Fruit fly (Drosophila melanogaster) whole organism, embryonic: ENCODE measurements around the gene shv.

ENCODE experiments used
- Adf1 ChIP-seq: fragments of 200-800 bp; sonication (Bioruptor generic); IDR thresholded peaks from 2 replicates; pipeline ENCODE4 v1.3.6; 2022; ENCODE audit warnings: missing biosample characterization, missing genetic modification characterization
- Awh ChIP-seq: fragments of 200-800 bp; sonication (Bioruptor generic); IDR thresholded peaks from 2 replicates; pipeline ENCODE4, ENCODE4 v1.3.6; 2022; ENCODE audit warnings: missing biosample characterization, missing genetic modification characterization
- CG10543 ChIP-seq: fragments of 200-800 bp; sonication (Bioruptor generic); optimal IDR thresholded peaks from 3 replicates; lab custom pipeline; 2017; ENCODE audit warnings: missing biosample characterization, mild to moderate bottlenecking, missing genetic modification characterization, moderate library complexity
- CG10654 ChIP-seq: fragments of 200-800 bp; sonication (Bioruptor generic); optimal IDR thresholded peaks from 2 replicates; lab custom pipeline; 2016; ENCODE audit warnings: missing biosample characterization, missing genetic modification characterization
- CG11093 ChIP-seq: fragments of 200-800 bp; sonication (Bioruptor generic); IDR thresholded peaks from 3 replicates; pipeline ENCODE4 v1.3.6; 2022; ENCODE audit warnings: missing biosample characterization, missing genetic modification characterization
- CG13287 ChIP-seq: fragments of 200-800 bp; sonication (Bioruptor generic); IDR thresholded peaks from 2 replicates; pipeline ENCODE4 v1.3.6; 2022; ENCODE audit warnings: missing biosample characterization, missing genetic modification characterization; ENCODE audit not compliant: partially characterized antibody
- CG13424 ChIP-seq: fragments of 200-800 bp; sonication (Bioruptor generic); optimal IDR thresholded peaks from 2 replicates; lab custom pipeline; 2019; ENCODE audit warnings: missing biosample characterization, mild to moderate bottlenecking, missing genetic modification characterization, moderate library complexity
- CG1529 ChIP-seq: fragments of 200-800 bp; sonication (Bioruptor generic); optimal IDR thresholded peaks from 3 replicates; lab custom pipeline; 2018; ENCODE audit warnings: missing biosample characterization, missing genetic modification characterization
- CG16813 ChIP-seq: fragments of 200-800 bp; sonication (Bioruptor generic); IDR thresholded peaks from 3 replicates; pipeline ENCODE4 v1.3.6; 2022; ENCODE audit warnings: missing biosample characterization, missing genetic modification characterization; ENCODE audit not compliant: partially characterized antibody
- CG17361 ChIP-seq: fragments of 200-800 bp; sonication (Bioruptor generic); IDR thresholded peaks from 3 replicates; pipeline ENCODE4 v1.3.6; 2022; ENCODE audit warnings: missing biosample characterization, missing genetic modification characterization
- CG17912 ChIP-seq: fragments of 200-800 bp; sonication (Bioruptor generic); optimal IDR thresholded peaks from 2 replicates; lab custom pipeline; 2018; ENCODE audit warnings: missing biosample characterization, mild to moderate bottlenecking, missing genetic modification characterization
- CG18011 ChIP-seq: fragments of 200-800 bp; sonication (Bioruptor generic); optimal IDR thresholded peaks from 2 replicates; lab custom pipeline; 2017; ENCODE audit warnings: missing biosample characterization, missing genetic modification characterization, mild to moderate bottlenecking, moderate library complexity, missing genotype
- CG2889 ChIP-seq: fragments of 200-800 bp; sonication (Bioruptor generic); IDR thresholded peaks from 3 replicates; pipeline ENCODE4 v1.3.6; 2022; ENCODE audit warnings: missing biosample characterization, missing genetic modification characterization
- CG31365 ChIP-seq: fragments of 200-800 bp; sonication (Bioruptor generic); optimal IDR thresholded peaks from 2 replicates; lab custom pipeline; 2018; ENCODE audit warnings: missing biosample characterization, mild to moderate bottlenecking, missing genetic modification characterization
- CG3163 ChIP-seq: fragments of 200-800 bp; sonication (Bioruptor generic); optimal IDR thresholded peaks from 3 replicates; lab custom pipeline; 2016; ENCODE audit warnings: missing biosample characterization, missing genetic modification characterization
- CG4282 ChIP-seq: fragments of 200-800 bp; sonication (Bioruptor generic); optimal IDR thresholded peaks from 2 replicates; lab custom pipeline; 2016; ENCODE audit warnings: missing biosample characterization, missing genetic modification characterization
- CG7271 ChIP-seq: fragments of 200-800 bp; sonication (Bioruptor generic); optimal IDR thresholded peaks from 2 replicates; lab custom pipeline; 2018; ENCODE audit warnings: missing biosample characterization, mild to moderate bottlenecking, missing genetic modification characterization, moderate library complexity
- CG7357 ChIP-seq: fragments of 200-800 bp; sonication (Bioruptor generic); IDR thresholded peaks from 3 replicates; pipeline ENCODE4 v1.3.6; 2022; ENCODE audit warnings: missing biosample characterization, missing genetic modification characterization
- CG8478 ChIP-seq: fragments of >200 bp; optimal IDR thresholded peaks from 2 replicates; lab custom pipeline; 2018
- CG8765 ChIP-seq: fragments of 200-800 bp; sonication (Bioruptor generic); IDR thresholded peaks from 2 replicates; pipeline ENCODE4 v1.3.6; 2022; ENCODE audit warnings: missing biosample characterization, missing genetic modification characterization
- CG8944 ChIP-seq: fragments of 200-800 bp; sonication (Bioruptor generic); optimal IDR thresholded peaks from 3 replicates; lab custom pipeline; 2016; ENCODE audit warnings: missing biosample characterization, missing genetic modification characterization
- CG9797 ChIP-seq: fragments of 200-800 bp; sonication (Bioruptor generic); optimal IDR thresholded peaks from 3 replicates; lab custom pipeline; 2018; ENCODE audit warnings: missing biosample characterization, mild to moderate bottlenecking, missing genetic modification characterization
- CG9932 ChIP-seq: fragments of 200-800 bp; sonication (Bioruptor generic); IDR thresholded peaks from 2 replicates; pipeline ENCODE4 v1.3.6; 2022; ENCODE audit warnings: missing biosample characterization, missing genetic modification characterization
- Dad ChIP-seq: fragments of 200-800 bp; sonication (Bioruptor generic); optimal IDR thresholded peaks from 3 replicates; lab custom pipeline; 2016; ENCODE audit warnings: missing biosample characterization, missing genetic modification characterization
- Dip2 ChIP-seq: fragments of 200-800 bp; sonication (Bioruptor generic); IDR thresholded peaks from 2 replicates; pipeline ENCODE4 v1.3.6; 2022; ENCODE audit warnings: missing biosample characterization, missing genetic modification characterization
- Doc3 ChIP-seq: fragments of 200-800 bp; sonication (Bioruptor generic); IDR thresholded peaks from 3 replicates; pipeline ENCODE4 v1.3.6; 2022; ENCODE audit warnings: missing biosample characterization, missing genetic modification characterization; ENCODE audit not compliant: partially characterized antibody
- Drgx ChIP-seq: fragments of 200-800 bp; sonication (Bioruptor generic); IDR thresholded peaks from 2 replicates; pipeline ENCODE4 v1.3.6; 2022; ENCODE audit warnings: missing biosample characterization, missing genetic modification characterization
- Fer3 ChIP-seq: fragments of 200-800 bp; sonication (Bioruptor generic); optimal IDR thresholded peaks from 2 replicates; lab custom pipeline; 2018; ENCODE audit warnings: missing biosample characterization, mild to moderate bottlenecking, missing genetic modification characterization, moderate library complexity
- GATAe ChIP-seq: fragments of 200-800 bp; sonication (Bioruptor generic); conservative IDR thresholded peaks from 2 replicates; pipeline ENCODE4 v1.3.6; 2022; ENCODE audit warnings: missing biosample characterization, missing genetic modification characterization
- Hand ChIP-seq: fragments of 200-800 bp; sonication (Bioruptor generic); optimal IDR thresholded peaks from 2 replicates; lab custom pipeline; 2017; ENCODE audit warnings: mild to moderate bottlenecking, missing biosample characterization, missing genetic modification reagents, missing genetic modification characterization
- Mes4 ChIP-seq: fragments of 200-800 bp; sonication (Bioruptor generic); optimal IDR thresholded peaks from 2 replicates; lab custom pipeline; 2016; ENCODE audit warnings: missing biosample characterization, missing genetic modification characterization
- Opbp ChIP-seq: fragments of 200-800 bp; sonication (Bioruptor generic); IDR thresholded peaks from 3 replicates; pipeline ENCODE4 v1.3.6; 2022; ENCODE audit warnings: missing biosample characterization, missing genetic modification characterization; ENCODE audit not compliant: partially characterized antibody
- bbx ChIP-seq: fragments of 200-800 bp; sonication (Bioruptor generic); IDR thresholded peaks from 2 replicates; pipeline ENCODE4 v1.3.6; 2022; ENCODE audit warnings: missing biosample characterization, missing genetic modification characterization; ENCODE audit not compliant: partially characterized antibody
- bowl ChIP-seq: fragments of 200-800 bp; sonication (Bioruptor generic); IDR thresholded peaks from 2 replicates; pipeline ENCODE4 v1.3.6; 2022; ENCODE audit warnings: missing biosample characterization, missing genetic modification characterization
- crp ChIP-seq, 2 experiments: fragments of 200-800 bp; sonication (Bioruptor generic); optimal IDR thresholded peaks; 2 replicates in 1 of 2; 3 replicates in 1 of 2; lab custom pipeline; 2017; ENCODE audit warnings: missing biosample characterization in 2 of 2, missing genetic modification characterization in 2 of 2, mild to moderate bottlenecking in 1 of 2, moderate library complexity in 1 of 2
- cwo ChIP-seq: fragments of 200-800 bp; sonication (Bioruptor generic); optimal IDR thresholded peaks from 3 replicates; lab custom pipeline; 2017; ENCODE audit warnings: missing biosample characterization, missing genetic modification characterization, mild to moderate bottlenecking, moderate library complexity, missing genetic modification reagents
- dan ChIP-seq: fragments of 200-800 bp; sonication (Bioruptor generic); IDR thresholded peaks from 2 replicates; pipeline ENCODE4 v1.3.6; 2022; ENCODE audit warnings: missing biosample characterization, missing genetic modification characterization
- ewg ChIP-seq: fragments of 200-800 bp; sonication (Bioruptor generic); optimal IDR thresholded peaks from 3 replicates; lab custom pipeline; 2017; ENCODE audit warnings: mild to moderate bottlenecking, missing biosample characterization, missing genetic modification reagents, missing genetic modification characterization
- exex ChIP-seq: fragments of 200-800 bp; sonication (Bioruptor generic); optimal IDR thresholded peaks from 4 replicates; lab custom pipeline; 2018; ENCODE audit warnings: missing biosample characterization, mild to moderate bottlenecking, missing genetic modification characterization, moderate library complexity
- gcm2 ChIP-seq: fragments of 200-800 bp; sonication (Bioruptor generic); optimal IDR thresholded peaks from 2 replicates; lab custom pipeline; 2016; ENCODE audit warnings: missing biosample characterization, missing genetic modification characterization
- gfzf ChIP-seq: fragments of 200-800 bp; sonication (Bioruptor generic); optimal IDR thresholded peaks from 2 replicates; lab custom pipeline; 2016; ENCODE audit warnings: missing biosample characterization, mild to moderate bottlenecking, missing genetic modification characterization, moderate library complexity
- jing ChIP-seq: fragments of 200-800 bp; sonication (Bioruptor generic); optimal IDR thresholded peaks from 2 replicates; lab custom pipeline; 2018; ENCODE audit warnings: missing biosample characterization, mild to moderate bottlenecking, missing genetic modification characterization
- pita ChIP-seq: fragments of 200-800 bp; sonication (Bioruptor generic); optimal IDR thresholded peaks from 2 replicates; lab custom pipeline; 2017; ENCODE audit warnings: missing biosample characterization, mild to moderate bottlenecking, missing genetic modification characterization
- psq ChIP-seq: fragments of 200-800 bp; sonication (Bioruptor generic); optimal IDR thresholded peaks from 2 replicates; lab custom pipeline; 2017; ENCODE audit warnings: missing biosample characterization, missing genetic modification characterization
- slou ChIP-seq: fragments of 200-800 bp; sonication (Bioruptor generic); optimal IDR thresholded peaks from 3 replicates; lab custom pipeline; 2016; ENCODE audit warnings: missing biosample characterization, missing genetic modification characterization
- sr ChIP-seq: fragments of 200-800 bp; sonication (Bioruptor generic); IDR thresholded peaks from 3 replicates; pipeline ENCODE4 v1.3.6; 2022; ENCODE audit warnings: missing biosample characterization, missing genetic modification characterization
- stc ChIP-seq: fragments of 200-800 bp; sonication (Bioruptor generic); IDR thresholded peaks from 2 replicates; pipeline ENCODE4 v1.3.6; 2022; ENCODE audit warnings: missing biosample characterization, missing genetic modification characterization
- tna ChIP-seq: fragments of 200-800 bp; sonication (Bioruptor generic); IDR thresholded peaks from 2 replicates; pipeline ENCODE4 v1.3.6; 2022; ENCODE audit warnings: missing biosample characterization, missing genetic modification characterization; ENCODE audit not compliant: partially characterized antibody
- ttk ChIP-seq: fragments of 200-800 bp; sonication (Bioruptor generic); IDR thresholded peaks from 2 replicates; pipeline ENCODE4 v2.1.2; 2022; ENCODE audit warnings: missing biosample characterization, missing genetic modification characterization
- unc-4 ChIP-seq: fragments of 200-800 bp; sonication (Bioruptor generic); IDR thresholded peaks from 2 replicates; pipeline ENCODE4 v1.3.6; 2022; ENCODE audit warnings: missing biosample characterization, missing genetic modification characterization; ENCODE audit not compliant: partially characterized antibody
- zen ChIP-seq: fragments of 200-800 bp; sonication (Bioruptor generic); optimal IDR thresholded peaks from 3 replicates; lab custom pipeline; 2018; ENCODE audit warnings: missing biosample characterization, mild to moderate bottlenecking, missing genetic modification characterization, moderate library complexity

shv gene

DNA sequence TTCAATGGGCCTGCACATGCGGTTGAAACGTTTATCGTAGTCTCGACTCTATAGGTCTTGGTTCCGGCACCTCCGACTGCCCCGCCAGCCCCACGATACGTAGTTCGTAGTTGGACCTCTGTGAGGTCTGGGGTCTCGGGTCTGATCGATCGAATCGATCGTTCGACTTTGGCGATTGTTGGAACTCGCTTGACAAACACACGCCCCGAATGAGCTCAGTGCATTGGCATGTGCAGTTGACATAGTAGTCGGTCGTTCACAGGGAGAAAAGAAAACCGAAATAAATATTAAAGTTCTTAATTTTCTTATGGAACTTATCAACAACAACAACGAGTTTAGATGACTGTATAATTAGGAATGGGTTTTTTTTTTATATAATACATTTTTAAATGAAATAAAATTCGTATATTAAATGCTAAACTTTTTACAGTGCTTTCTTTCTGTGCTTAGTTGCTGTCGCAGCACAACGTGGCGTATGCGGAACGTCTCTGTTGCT is 17.5 kb upstream of the shv start:
- no peak for TF ChIP-seq CG9932
- no peak for TF ChIP-seq Doc3 (GFP tag; lab: Robert Waterston, UW)
- no peak for TF ChIP-seq sr (GFP tag; lab: Robert Waterston, UW)
- no peak for TF ChIP-seq exex (tag; lab: Kevin White, UChicago)
- TF ChIP-seq CG10654 (GFP tag; lab: Kevin White, UChicago), result no peak
- TF ChIP-seq Awh (GFP tag; lab: Robert Waterston, UW), result no peak
- no peak for TF ChIP-seq Dad (GFP tag; lab: Kevin White, UChicago)
- no peak for TF ChIP-seq Dip2 (GFP tag; lab: Robert Waterston, UW)
- peak; percentile 88 for TF ChIP-seq Drgx (GFP tag; lab: Robert Waterston, UW)
- TF ChIP-seq CG7357 (GFP tag; lab: Robert Waterston, UW), result no peak
- TF ChIP-seq Opbp, result no peak
- no peak for TF ChIP-seq psq (GFP tag; lab: Kevin White, UChicago)
- no peak for TF ChIP-seq CG8478
- no peak for TF ChIP-seq CG10543 (GFP tag; lab: Kevin White, UChicago)
- TF ChIP-seq jing (GFP tag; lab: Kevin White, UChicago), result no peak
- no peak for TF ChIP-seq bowl (GFP tag; lab: Robert Waterston, UW)
- no peak for TF ChIP-seq CG17912 (GFP tag; lab: Kevin White, UChicago)
- no peak for TF ChIP-seq CG3163
- no peak for TF ChIP-seq ttk
- TF ChIP-seq crp (GFP tag; optimal IDR thresholded peaks at IDR 0.05; lab: Kevin White, UChicago), result no peak
- no peak for TF ChIP-seq Hand
- TF ChIP-seq cwo, result no peak
- no peak for TF ChIP-seq CG2889
- TF ChIP-seq CG13424 (tag; lab: Kevin White, UChicago), result peak; percentile 34
- TF ChIP-seq CG11093, result no peak
- TF ChIP-seq gcm2, result no peak
- no peak for TF ChIP-seq zen (tag; lab: Kevin White, UChicago)
- TF ChIP-seq CG8765 (GFP tag; lab: Robert Waterston, UW), result no peak
- TF ChIP-seq CG18011 (GFP tag; lab: Kevin White, UChicago), result no peak
- no peak for TF ChIP-seq CG4282
- no peak for TF ChIP-seq slou (GFP tag; lab: Kevin White, UChicago)
- no peak for TF ChIP-seq ewg (GFP tag; lab: Kevin White, UChicago)
- TF ChIP-seq CG16813 (GFP tag; lab: Robert Waterston, UW), result no peak
- TF ChIP-seq CG7271, result no peak
- TF ChIP-seq stc (GFP tag; lab: Robert Waterston, UW), result no peak; the same call in 1 of the 2 replicates
- peak; percentile 33; the same call in 1 of the 3 replicates for TF ChIP-seq CG17361 (GFP tag; lab: Robert Waterston, UW)
- TF ChIP-seq dan (GFP tag; lab: Robert Waterston, UW), result no peak
- no peak for TF ChIP-seq Mes4
- no peak for TF ChIP-seq CG8944 (GFP tag; lab: Kevin White, UChicago)
- no peak for TF ChIP-seq CG13287
- no peak for TF ChIP-seq GATAe
- no peak for TF ChIP-seq unc-4 (GFP tag; lab: Robert Waterston, UW)
- no peak for TF ChIP-seq CG31365
- TF ChIP-seq bbx (GFP tag; lab: Robert Waterston, UW), result no peak
- TF ChIP-seq pita, result no peak
- TF ChIP-seq tna (GFP tag; lab: Robert Waterston, UW), result no peak
- no peak for TF ChIP-seq CG1529 (GFP tag; lab: Kevin White, UChicago)
- TF ChIP-seq gfzf (GFP tag; lab: Kevin White, UChicago), result no peak
- no peak for TF ChIP-seq Fer3 (tag; lab: Kevin White, UChicago)
- TF ChIP-seq CG9797 (GFP tag; lab: Kevin White, UChicago), result no peak
- TF ChIP-seq Adf1 (GFP tag; lab: Robert Waterston, UW), result no peak
